Worm (Caenorhabditis elegans): ENCODE results near the gene mrp-1.
A peak's percentile ranks its signal among the peaks of the same experiment; 100 is the strongest.

Gene mrp-1

DNA sequence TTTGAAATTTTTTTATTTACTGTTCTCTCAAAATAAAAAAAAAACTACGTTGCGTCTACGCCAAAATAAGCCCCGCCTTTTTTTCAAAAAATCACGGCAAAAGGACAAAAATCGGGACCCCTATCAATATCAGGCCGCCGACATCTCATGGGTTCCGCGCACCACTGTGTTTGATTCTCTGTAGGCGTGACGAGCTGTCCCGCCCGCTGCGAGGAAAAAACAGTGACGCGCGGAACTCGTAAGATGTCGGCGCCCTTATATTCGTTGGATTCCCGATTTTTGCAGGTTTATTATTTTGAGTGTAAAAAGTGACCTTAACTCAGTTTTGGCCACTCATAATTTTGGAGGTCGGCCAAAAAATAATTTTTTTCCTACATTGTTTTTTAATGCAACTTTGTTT is 16.3 kb downstream of the mrp-1 start:
- no peak for TF ChIP-seq snpc-4 (GFP tag; optimal IDR thresholded peaks at IDR 0.05)
- TF ChIP-seq snpc-4 (tag; optimal IDR thresholded peaks at IDR 0.05): peak in 2 of 4 experiments; percentile 64 to 72
- TF ChIP-seq zfh-2 (GFP tag; conservative IDR thresholded peaks at IDR 0.05): 0 out of 2 replicates have a peak, but pooled peaks have one; percentile 16
- TF ChIP-seq Y56A3A.18 (GFP tag; IDR thresholded peaks at IDR 0.05): no peak
- TF ChIP-seq K11D2.4 (GFP tag; IDR thresholded peaks at IDR 0.05): no peak

DNA sequence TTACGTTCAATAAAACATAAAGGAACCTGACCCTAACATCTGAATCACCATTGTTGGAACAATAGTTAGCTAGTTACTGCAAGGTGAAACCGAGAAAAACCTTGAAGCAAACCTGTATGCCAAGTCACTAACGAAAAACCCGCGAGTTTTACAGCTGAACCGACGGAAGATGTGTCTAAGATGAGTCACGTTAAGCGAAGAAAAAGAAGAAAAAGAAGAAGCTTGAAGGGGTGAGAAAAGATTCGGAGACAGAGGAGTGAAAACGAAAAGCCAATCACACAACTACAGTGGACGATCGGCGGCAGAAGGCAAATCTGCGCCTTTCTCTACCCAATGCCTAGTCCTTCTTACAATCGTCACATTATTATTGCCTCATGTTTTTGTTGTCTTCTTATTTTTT is 29.8 kb downstream of the mrp-1 start, which contains the start of gene nas-38:
Gene nas-38, plus strand, starts transcription at position 301 of the 400 bp plus-strand sequence.
- TF ChIP-seq ceh-27 (GFP tag; optimal IDR thresholded peaks at IDR 0.05) (no peak), hrde-1 (tag; optimal IDR thresholded peaks at IDR 0.05; ENCODE audit: borderline replicate concordance) (no peak), let-607 (tag; optimal IDR thresholded peaks at IDR 0.05) (no peak), athp-1 (tag; optimal IDR thresholded peaks at IDR 0.05) (no peak), attf-5 (GFP tag; optimal IDR thresholded peaks at IDR 0.05) (no peak), pbrm-1 (GFP tag; IDR thresholded peaks at IDR 0.05) (no peak), lir-1 (GFP tag; conservative IDR thresholded peaks at IDR 0.05) (no peak)

DNA sequence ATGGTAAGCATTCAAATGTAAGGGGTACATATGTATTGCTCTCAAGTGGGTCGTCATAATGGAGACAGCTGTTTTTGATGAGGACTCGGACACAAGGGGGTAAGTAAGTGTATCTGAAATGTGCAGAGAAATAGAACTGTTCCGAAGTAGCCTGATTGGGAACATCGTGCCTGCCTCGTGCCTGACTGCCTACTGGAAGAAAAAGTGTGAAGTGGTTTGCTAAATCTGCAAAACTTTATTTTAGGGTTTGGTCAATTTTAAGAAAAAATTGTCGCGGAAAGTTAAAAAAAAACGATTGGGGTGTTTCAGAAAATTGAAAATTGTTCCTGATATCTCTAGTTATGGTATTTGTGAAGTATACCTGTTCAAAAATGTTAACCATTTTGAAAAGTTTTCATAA is 30.5 kb downstream of the mrp-1 start, which contains the start of gene hlh-19:
Gene hlh-19, minus strand, starts transcription at position 101 of the 400 bp plus-strand sequence.
- no peak for TF ChIP-seq sea-2 (GFP tag; IDR thresholded peaks at IDR 0.05)
- TF ChIP-seq lsl-1 (GFP tag; optimal IDR thresholded peaks at IDR 0.05): no peak
- TF ChIP-seq ztf-28 (GFP tag; IDR thresholded peaks at IDR 0.05): no peak
- no peak for TF ChIP-seq ekl-4 (GFP tag; IDR thresholded peaks at IDR 0.05)
- no peak for TF ChIP-seq gei-17 (GFP tag; optimal IDR thresholded peaks at IDR 0.05)
- no peak for TF ChIP-seq madf-8 (GFP tag; conservative IDR thresholded peaks at IDR 0.05)
- TF ChIP-seq mel-28 (tag; optimal IDR thresholded peaks at IDR 0.05; ENCODE audit: borderline replicate concordance): no peak
- TF ChIP-seq lir-1 (GFP tag; conservative IDR thresholded peaks at IDR 0.05): no peak
- no peak for TF ChIP-seq T07F8.4 (tag; optimal IDR thresholded peaks at IDR 0.05)
- no peak for TF ChIP-seq F52B5.7 (tag; optimal IDR thresholded peaks at IDR 0.05)
- TF ChIP-seq K11D2.4 (GFP tag; IDR thresholded peaks at IDR 0.05): no peak
- TF ChIP-seq let-526 (GFP tag; IDR thresholded peaks at IDR 0.05): no peak
- TF ChIP-seq F37B4.10 (GFP tag; IDR thresholded peaks at IDR 0.05): no peak
- no peak for TF ChIP-seq sptf-2 (GFP tag; optimal IDR thresholded peaks at IDR 0.05)
- TF ChIP-seq hsf-1 (GFP tag; IDR thresholded peaks at IDR 0.05): no peak
- TF ChIP-seq aptf-2 (GFP tag; conservative IDR thresholded peaks at IDR 0.05): no peak

DNA sequence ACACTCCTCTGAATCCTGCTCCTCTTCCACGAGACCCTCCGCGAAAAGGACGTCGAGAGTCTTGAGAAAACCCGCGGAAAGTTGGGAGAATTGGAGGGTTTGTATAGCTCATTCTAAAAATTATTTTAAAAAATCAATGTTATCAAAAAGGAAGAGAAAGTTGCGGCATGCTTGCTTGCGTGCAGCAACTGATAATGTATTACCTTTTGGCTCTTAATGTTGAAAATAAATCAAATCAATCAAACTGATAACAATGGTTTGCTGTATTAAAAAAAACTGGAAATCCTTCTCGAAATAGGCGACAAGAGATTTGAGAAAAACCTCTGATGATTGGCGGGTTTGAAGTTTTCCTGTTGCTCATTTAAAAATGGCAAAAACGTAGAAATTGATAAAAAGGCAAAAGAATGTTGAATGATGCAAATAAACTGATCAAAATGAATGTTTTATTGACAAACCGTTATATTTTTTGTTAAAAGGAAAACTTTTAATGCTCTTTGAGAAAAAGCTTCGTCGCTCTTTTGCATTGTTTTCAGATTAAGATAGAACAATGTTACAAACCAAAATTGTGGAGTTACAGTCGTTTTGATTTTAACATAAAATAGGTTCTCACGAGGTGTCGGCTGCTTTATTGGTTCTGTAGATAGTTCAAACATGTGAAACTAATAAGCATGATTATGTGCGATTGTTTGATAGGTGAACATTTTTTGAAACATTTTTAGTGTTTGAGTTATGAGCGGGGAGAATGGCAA is 32.5 kb downstream of the mrp-1 start:
- peak; percentile 60 for TF ChIP-seq nhr-80 (tag; optimal IDR thresholded peaks at IDR 0.05)
- TF ChIP-seq ztf-3 (GFP tag; optimal IDR thresholded peaks at IDR 0.05): no peak

ce11 chrX:553875-554274 is 33.8 kb downstream of the mrp-1 start, which contains the start of gene F57C12.6:
Gene F57C12.6, minus strand, starts transcription at chrX:553975.
- TF ChIP-seq dpl-1 (GFP tag; optimal IDR thresholded peaks at IDR 0.05): no peak
- no peak for TF ChIP-seq ceh-27 (GFP tag; optimal IDR thresholded peaks at IDR 0.05)
- no peak for TF ChIP-seq F52B5.7 (tag; optimal IDR thresholded peaks at IDR 0.05)
- TF ChIP-seq ceh-58 (GFP tag; IDR thresholded peaks at IDR 0.05): no peak
- no peak for TF ChIP-seq attf-3 (GFP tag; conservative IDR thresholded peaks at IDR 0.05)
